Fruit fly (Drosophila melanogaster): ENCODE data around the gene CG11755.

DNA sequence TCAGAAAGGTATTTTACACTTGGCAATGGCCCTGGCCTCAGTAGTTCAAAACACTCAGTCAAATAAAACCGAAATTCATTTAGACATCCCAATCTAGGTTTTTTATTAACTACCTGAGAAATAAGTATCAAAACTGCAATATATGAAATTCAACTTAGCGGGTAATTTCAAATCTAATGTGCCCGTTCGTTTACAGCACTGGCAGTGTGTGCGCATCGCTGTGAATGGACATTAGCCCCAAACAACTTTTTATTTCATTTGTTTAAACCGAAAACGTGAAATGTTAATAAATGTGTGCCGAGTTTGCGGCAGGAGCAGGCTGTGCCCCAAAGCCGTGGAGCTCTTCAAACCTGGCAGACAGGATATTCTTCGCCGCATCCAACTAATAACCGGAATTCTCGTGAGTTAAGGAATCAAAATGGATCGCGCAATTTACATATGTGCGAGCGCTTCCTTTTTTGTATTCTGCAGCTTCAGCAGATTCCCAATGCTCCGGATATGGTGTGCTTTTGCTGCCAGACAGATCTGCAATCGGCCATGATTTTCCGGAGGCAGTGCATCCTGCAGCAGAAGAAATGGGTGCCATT lies 46.3 kb downstream of the CG11755 start, which contains the start of gene nom:
- TF ChIP-seq Myc (optimal IDR thresholded peaks at IDR 0.05) (no peak), ttk (optimal IDR thresholded peaks at IDR 0.05) (no peak), insv (optimal IDR thresholded peaks at IDR 0.05) (no peak), Sin3A (optimal IDR thresholded peaks at IDR 0.05) (no peak), psq (optimal IDR thresholded peaks at IDR 0.05) (no peak), h (optimal IDR thresholded peaks at IDR 0.05) (no peak)
